Worm (Caenorhabditis elegans) whole organism, early embryonic: Measurements from ENCODE around the gene grd-5.

ENCODE experiments used
- F13C5.2 ChIP-seq: sonication (generic microtip); optimal IDR thresholded peaks from 2 replicates; lab custom pipeline; 2017; ENCODE audit warnings: mild to moderate bottlenecking, missing genetic modification characterization, inconsistent platforms, missing compliant biosample characterization
- hmg-4 ChIP-seq: fragments of 200-800 bp; sonication (Bioruptor generic); optimal IDR thresholded peaks from 2 replicates; lab custom pipeline; 2018; ENCODE audit warnings: mild to moderate bottlenecking, missing genetic modification characterization, missing compliant biosample characterization
- hnd-1 ChIP-seq: sonication (generic microtip); optimal IDR thresholded peaks from 2 replicates; lab custom pipeline; 2016; ENCODE audit warnings: missing genetic modification characterization, missing compliant biosample characterization
- pes-1 ChIP-seq: fragments of 200-800 bp; sonication (Bioruptor generic); IDR thresholded peaks from 2 replicates; pipeline ENCODE4 v1.3.6; 2022; ENCODE audit warnings: missing genetic modification reagents, missing genetic modification characterization, missing compliant biosample characterization

DNA sequence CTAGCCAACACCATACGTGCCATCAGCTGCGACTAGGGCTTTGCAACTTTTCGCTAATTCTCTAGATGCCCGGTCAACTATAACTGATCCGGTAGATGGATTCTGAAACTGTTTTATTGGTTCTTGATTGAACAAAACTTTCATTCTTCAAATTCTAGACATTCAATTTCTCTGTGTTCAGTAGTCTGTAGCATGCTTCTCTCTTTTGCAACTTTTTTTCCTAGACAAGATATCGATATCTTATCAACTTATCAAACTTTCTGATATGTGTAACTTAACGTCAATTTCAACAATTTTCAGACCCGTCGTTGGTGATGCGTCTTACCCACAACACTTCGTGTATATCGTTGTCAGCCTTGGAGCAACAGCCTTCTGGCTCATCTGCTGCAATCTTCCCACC, 46.9 kb downstream of the grd-5 start, which contains the start of gene ZC190.4:
- TF ChIP-seq hmg-4 (GFP tag; lab: Kevin White, UChicago) (no peak), F13C5.2 (tag; lab: Kevin White, UChicago) (no peak), hnd-1 (tag; lab: Kevin White, UChicago) (no peak), pes-1 (no peak)
